Fruit fly (Drosophila melanogaster): ENCODE results near the gene CG9399.
A peak's percentile ranks its signal among the peaks of the same experiment; 100 is the strongest.

The CG9399 gene

dm6 chr3R:9551013-9551658, 22.9 kb downstream of the CG9399 start (continued):
- TF ChIP-seq bbx (GFP tag; IDR thresholded peaks at IDR 0.05; ENCODE audit: partially characterized antibody) (no peak), sd (tag; optimal IDR thresholded peaks at IDR 0.05) (peak; percentile 51), pros (GFP tag; optimal IDR thresholded peaks at IDR 0.05) (peak; percentile 45), D (optimal IDR thresholded peaks at IDR 0.05) (peak; percentile 59), D (GFP tag; optimal IDR thresholded peaks at IDR 0.05) (peak; percentile 8), CG8281 (tag; optimal IDR thresholded peaks at IDR 0.05) (peak; percentile 11), CG12071 (GFP tag; optimal IDR thresholded peaks at IDR 0.05) (peak; percentile 84), CG32767 (GFP tag; IDR thresholded peaks at IDR 0.05) (no peak), CG4424 (GFP tag; optimal IDR thresholded peaks at IDR 0.05) (no peak), kni (GFP tag; optimal IDR thresholded peaks at IDR 0.05) (peak; percentile 79), Mes4 (GFP tag; optimal IDR thresholded peaks at IDR 0.05) (no peak), Fer3 (tag; optimal IDR thresholded peaks at IDR 0.05) (peak; percentile 21), Nf-YC (tag; optimal IDR thresholded peaks at IDR 0.05) (peak; percentile 42), inv (GFP tag; IDR thresholded peaks at IDR 0.05; ENCODE audit: partially characterized antibody) (no peak), wek (GFP tag; optimal IDR thresholded peaks at IDR 0.05) (peak; percentile 73), Trl (optimal IDR thresholded peaks at IDR 0.05) (peak; percentile 93 to 95), Trl (GFP tag; optimal IDR thresholded peaks at IDR 0.05) (peak; percentile 65), scrt (GFP tag; optimal IDR thresholded peaks at IDR 0.05) (peak; percentile 62), CG3995 (GFP tag; optimal IDR thresholded peaks at IDR 0.05) (peak; percentile 5), CG8478 (optimal IDR thresholded peaks at IDR 0.05) (peak; percentile 43), tio (GFP tag; optimal IDR thresholded peaks at IDR 0.05) (no peak), NFAT (GFP tag; IDR thresholded peaks at IDR 0.05) (no peak), CG9609 (GFP tag; optimal IDR thresholded peaks at IDR 0.05) (no peak), CG8944 (GFP tag; optimal IDR thresholded peaks at IDR 0.05) (no peak), TFAM (GFP tag; optimal IDR thresholded peaks at IDR 0.05) (no peak), CG18599 (GFP tag; optimal IDR thresholded peaks at IDR 0.05) (peak; percentile 82), Elba2 (GFP tag; optimal IDR thresholded peaks at IDR 0.05) (no peak), corto (GFP tag; optimal IDR thresholded peaks at IDR 0.05) (peak; percentile 44), Mad (GFP tag; optimal IDR thresholded peaks at IDR 0.05) (no peak), dm (GFP tag; optimal IDR thresholded peaks at IDR 0.05) (no peak), ftz-f1 (GFP tag; optimal IDR thresholded peaks at IDR 0.05) (peak; percentile 97), Oaz (GFP tag; IDR thresholded peaks at IDR 0.05) (no peak), CG18262 (tag; optimal IDR thresholded peaks at IDR 0.05) (no peak), CG8924 (tag; optimal IDR thresholded peaks at IDR 0.05) (peak; percentile 53), ERR (GFP tag; optimal IDR thresholded peaks at IDR 0.05) (peak; percentile 69), CG2875 (GFP tag; optimal IDR thresholded peaks at IDR 0.05) (peak; percentile 55), Sox102F (GFP tag; optimal IDR thresholded peaks at IDR 0.05) (no peak), Hey (tag; optimal IDR thresholded peaks at IDR 0.05) (peak; percentile 29), onecut (GFP tag; IDR thresholded peaks at IDR 0.05) (peak; percentile 98), Dref (GFP tag; IDR thresholded peaks at IDR 0.05) (no peak), CG6654 (GFP tag; optimal IDR thresholded peaks at IDR 0.05) (peak; percentile 5), slou (GFP tag; optimal IDR thresholded peaks at IDR 0.05) (no peak), esg (GFP tag; conservative IDR thresholded peaks at IDR 0.05) (no peak), CG7839 (tag; optimal IDR thresholded peaks at IDR 0.05) (no peak), CG13894 (tag; optimal IDR thresholded peaks at IDR 0.05) (peak; percentile 66), lov (optimal IDR thresholded peaks at IDR 0.05) (peak; percentile 36), lov (GFP tag; IDR thresholded peaks at IDR 0.05) (no peak), gem (tag; optimal IDR thresholded peaks at IDR 0.05) (no peak), sqz (GFP tag; optimal IDR thresholded peaks at IDR 0.05) (no peak), insv (GFP tag; optimal IDR thresholded peaks at IDR 0.05) (peak in 1 of 2 experiments; percentile 12), CG7745 (tag; optimal IDR thresholded peaks at IDR 0.05) (no peak)

All from whole organism, embryonic.